Fruit fly (Drosophila melanogaster) whole organism, pupa: ENCODE measurements around the gene mthl10.

Experiments
- CG10348 ChIP-seq: fragments of 200-800 bp; sonication (Bioruptor generic); IDR thresholded peaks from 2 replicates; pipeline ENCODE4 v1.3.6; 2022; ENCODE audit warnings: missing biosample characterization, missing genetic modification characterization
- CG14655 ChIP-seq: fragments of 200-800 bp; sonication (Bioruptor generic); optimal IDR thresholded peaks from 3 replicates; lab custom pipeline; 2017; ENCODE audit warnings: mild to moderate bottlenecking, missing biosample characterization, missing genetic modification reagents, missing genetic modification characterization
- CG4496 ChIP-seq: fragments of 200-800 bp; sonication (Bioruptor generic); IDR thresholded peaks from 3 replicates; pipeline ENCODE4 v1.3.6; 2022; ENCODE audit warnings: missing biosample characterization, missing genetic modification characterization
- CG8301 ChIP-seq: fragments of 200-800 bp; sonication (Bioruptor generic); optimal IDR thresholded peaks from 2 replicates; lab custom pipeline; 2018; ENCODE audit warnings: missing biosample characterization, mild to moderate bottlenecking, missing genetic modification characterization
- CG9948 ChIP-seq: fragments of 200-800 bp; sonication (Bioruptor generic); optimal IDR thresholded peaks from 2 replicates; lab custom pipeline; 2018; ENCODE audit warnings: missing biosample characterization, mild to moderate bottlenecking, missing genetic modification characterization, moderate library complexity
- EcR ChIP-seq: fragments of 200-800 bp; sonication (Bioruptor generic); optimal IDR thresholded peaks from 3 replicates; lab custom pipeline; 2019; ENCODE audit warnings: missing biosample characterization, missing genetic modification characterization, mild to moderate bottlenecking, moderate library complexity, missing genetic modification reagents
- Pif1A ChIP-seq: fragments of 200-800 bp; sonication (Bioruptor generic); optimal IDR thresholded peaks from 3 replicates; lab custom pipeline; 2016; ENCODE audit warnings: missing biosample characterization, missing genetic modification characterization
- Pif1B ChIP-seq: fragments of 200-800 bp; sonication (Bioruptor generic); optimal IDR thresholded peaks from 3 replicates; lab custom pipeline; 2016; ENCODE audit warnings: missing biosample characterization, missing genetic modification characterization
- fd96Ca ChIP-seq: fragments of 200-800 bp; sonication (Bioruptor generic); IDR thresholded peaks from 3 replicates; pipeline ENCODE4 v1.3.6; 2022; ENCODE audit warnings: missing biosample characterization, missing genetic modification characterization
- gl ChIP-seq: fragments of 200-800 bp; sonication (Bioruptor generic); optimal IDR thresholded peaks from 2 replicates; lab custom pipeline; 2018; ENCODE audit warnings: missing biosample characterization, mild to moderate bottlenecking, missing genetic modification characterization

DNA sequence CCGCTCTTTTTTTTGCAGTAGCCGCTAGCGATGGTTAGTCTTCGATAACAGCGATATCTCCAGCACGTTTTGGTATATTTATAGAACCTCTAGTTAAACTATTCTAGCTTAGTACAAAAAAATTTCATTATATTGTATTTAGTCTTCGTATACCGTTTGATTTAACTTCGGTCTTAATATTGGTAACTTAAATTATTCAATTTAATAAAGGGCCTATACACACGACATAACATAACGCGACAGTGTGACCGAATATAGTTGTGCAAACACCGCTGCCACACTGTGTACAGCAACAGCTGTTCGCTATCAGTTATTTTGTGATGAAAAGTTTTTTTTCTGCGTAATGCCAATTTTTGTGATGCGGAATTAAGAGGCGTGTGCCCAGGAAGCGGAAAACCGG, 18.5 kb upstream of the mthl10 start, which contains the start of the genes Cdc5 and CG1233:
- TF ChIP-seq Pif1A (GFP tag; lab: Kevin White, UChicago) (no peak), CG8301 (tag; lab: Kevin White, UChicago) (no peak), CG9948 (tag; lab: Kevin White, UChicago) (no peak), gl (tag; lab: Kevin White, UChicago) (no peak), Pif1B (GFP tag; lab: Kevin White, UChicago) (no peak), CG14655 (no peak), CG4496 (GFP tag; lab: Robert Waterston, UW) (no peak), EcR (GFP tag; lab: Kevin White, UChicago) (no peak), CG10348 (GFP tag; lab: Robert Waterston, UW) (no peak), fd96Ca (no peak)
